Worm (Caenorhabditis elegans) whole organism, L3 larva: ENCODE results near the gene yap-1.

Experiments used
- ama-1 ChIP-seq: fragments of 150-350 bp; optimal IDR thresholded peaks from 2 replicates; lab custom pipeline; 2018
- ceh-28 ChIP-seq: fragments of 150-350 bp; optimal IDR thresholded peaks from 2 replicates; lab custom pipeline; 2014; ENCODE audit warnings: missing biosample characterization, missing genetic modification reagents, missing genetic modification characterization
- ceh-82 ChIP-seq: fragments of 150-350 bp; optimal IDR thresholded peaks from 2 replicates; lab custom pipeline; 2014; ENCODE audit warnings: missing biosample characterization, missing genetic modification characterization
- ceh-9 ChIP-seq: sonication (generic microtip); optimal IDR thresholded peaks from 2 replicates; lab custom pipeline; 2018; ENCODE audit warnings: missing biosample characterization, missing genetic modification characterization
- egl-27 ChIP-seq: sonication (generic microtip); optimal IDR thresholded peaks from 4 replicates; lab custom pipeline; 2017; ENCODE audit warnings: missing biosample characterization, missing genetic modification reagents, missing genetic modification characterization
- elt-3 ChIP-seq, 3 experiments: fragments of 150-350 bp in 1 of 3; sonication (generic microtip) in 2 of 3; optimal IDR thresholded peaks; 2 replicates in 2 of 3; 4 replicates in 1 of 3; lab custom pipeline; 2014 to 2017; ENCODE audit warnings: missing biosample characterization in 3 of 3, missing genetic modification characterization in 3 of 3
- fkh-10 ChIP-seq: sonication (generic microtip); optimal IDR thresholded peaks from 2 replicates; lab custom pipeline; 2017; ENCODE audit warnings: missing biosample characterization, missing genetic modification reagents, missing genetic modification characterization
- fos-1 ChIP-seq: fragments of 150-350 bp; optimal IDR thresholded peaks from 2 replicates; lab custom pipeline; 2014; ENCODE audit warnings: missing biosample characterization, missing genetic modification characterization
- nfya-1 ChIP-seq: sonication (generic microtip); optimal IDR thresholded peaks from 2 replicates; lab custom pipeline; 2017; ENCODE audit warnings: missing genetic modification characterization, mild to moderate bottlenecking, missing compliant biosample characterization, antibody characterized with exemption, moderate library complexity; ENCODE audit not compliant: insufficient read depth
- nhr-11 ChIP-seq: fragments of 150-350 bp; optimal IDR thresholded peaks from 2 replicates; lab custom pipeline; 2014; ENCODE audit warnings: missing biosample characterization, missing genetic modification characterization
- nhr-237 ChIP-seq: fragments of 150-350 bp; optimal IDR thresholded peaks from 2 replicates; lab custom pipeline; 2014; ENCODE audit warnings: missing biosample characterization, missing genetic modification characterization
- nhr-76 ChIP-seq: fragments of 150-350 bp; sonication (generic microtip); optimal IDR thresholded peaks from 5 replicates; lab custom pipeline; 2014; ENCODE audit warnings: missing biosample characterization, missing genetic modification characterization
- ztf-4 ChIP-seq: fragments of 150-350 bp; optimal IDR thresholded peaks from 2 replicates; lab custom pipeline; 2014; ENCODE audit warnings: missing biosample characterization, missing genetic modification characterization

DNA sequence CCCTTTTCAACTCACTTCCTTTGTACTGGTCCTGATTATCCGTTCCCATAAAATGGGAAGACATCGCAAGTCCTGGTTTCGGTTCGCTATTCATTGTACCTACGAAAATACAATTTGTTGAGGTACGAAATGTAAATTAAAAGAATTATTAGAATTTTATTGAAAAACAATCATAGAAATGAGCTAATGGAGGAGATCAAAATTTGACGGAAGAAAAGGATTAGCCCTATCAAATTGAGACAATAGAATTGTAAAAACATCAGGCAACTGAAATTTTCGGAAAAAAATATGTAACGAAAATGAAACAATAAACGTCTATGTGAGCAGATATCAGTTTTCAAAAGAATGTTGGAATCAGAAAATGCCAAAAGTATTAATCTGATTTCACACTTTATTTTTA is 30.2 kb downstream of the yap-1 start, which contains the start of gene mbr-1:
- TF ChIP-seq ztf-4 (no peak), ceh-82 (tag; lab: Kevin White, UChicago) (no peak), fos-1 (no peak), egl-27 (no peak), ceh-28 (tag; lab: Kevin White, UChicago) (no peak), elt-3 (tag; optimal IDR thresholded peaks at IDR 0.05; lab: Kevin White, UChicago) (no peak), nhr-237 (no peak), nfya-1 (tag; lab: Kevin White, UChicago) (no peak), ceh-9 (no peak), fkh-10 (GFP tag; lab: Kevin White, UChicago) (no peak), ama-1 (lab: Kevin White, UChicago) (no peak), nhr-76 (tag; lab: Kevin White, UChicago) (no peak), nhr-11 (tag; lab: Kevin White, UChicago) (no peak)
